Worm (Caenorhabditis elegans) whole organism, L1 larva: Measurements from ENCODE around the gene F41G3.19.

Experiments
- C04F5.9 ChIP-seq: sonication (generic microtip); optimal IDR thresholded peaks from 2 replicates; lab custom pipeline; 2016; ENCODE audit warnings: missing genetic modification characterization, missing compliant biosample characterization
- C16A3.4 ChIP-seq: fragments of 150-350 bp; optimal IDR thresholded peaks from 2 replicates; lab custom pipeline; 2014; ENCODE audit warnings: missing biosample characterization, missing genetic modification characterization
- C34B4.2 ChIP-seq: sonication (generic microtip); optimal IDR thresholded peaks from 2 replicates; lab custom pipeline; 2017; ENCODE audit warnings: mild to moderate bottlenecking, missing genetic modification characterization, missing compliant biosample characterization
- F16B12.6 ChIP-seq: fragments of 150-350 bp; optimal IDR thresholded peaks from 2 replicates; lab custom pipeline; 2014; ENCODE audit warnings: missing biosample characterization, missing genetic modification characterization
- Y116A8C.19 ChIP-seq: sonication (generic microtip); optimal IDR thresholded peaks from 2 replicates; lab custom pipeline; 2016; ENCODE audit warnings: missing compliant biosample characterization, missing genetic modification characterization, borderline replicate concordance
- aha-1 ChIP-seq: fragments of 150-350 bp; optimal IDR thresholded peaks from 2 replicates; lab custom pipeline; 2014; ENCODE audit warnings: missing biosample characterization, missing genetic modification characterization
- alr-1 ChIP-seq: fragments of 200-800 bp; sonication (Bioruptor generic); optimal IDR thresholded peaks from 2 replicates; lab custom pipeline; 2018; ENCODE audit warnings: borderline replicate concordance, mild to moderate bottlenecking, missing genetic modification characterization, missing compliant biosample characterization
- aly-2 ChIP-seq: fragments of 150-350 bp; optimal IDR thresholded peaks from 2 replicates; lab custom pipeline; 2014; ENCODE audit warnings: missing biosample characterization, missing genetic modification characterization
- ama-1 ChIP-seq: fragments of 150-350 bp; optimal IDR thresholded peaks from 2 replicates; lab custom pipeline; 2014
- blmp-1 ChIP-seq: fragments of 150-350 bp; optimal IDR thresholded peaks from 2 replicates; lab custom pipeline; 2014; ENCODE audit warnings: missing biosample characterization, missing genetic modification characterization
- ceh-8 ChIP-seq: fragments of 200-800 bp; sonication (Bioruptor generic); optimal IDR thresholded peaks from 2 replicates; lab custom pipeline; 2018; ENCODE audit warnings: mild to moderate bottlenecking, missing genetic modification characterization, moderate library complexity, missing compliant biosample characterization
- ceh-88 ChIP-seq: fragments of 200-800 bp; sonication (Bioruptor generic); IDR thresholded peaks from 2 replicates; pipeline ENCODE4 v1.3.6; 2022; ENCODE audit warnings: missing genetic modification characterization, missing compliant biosample characterization
- ceh-90 ChIP-seq: sonication (generic microtip); optimal IDR thresholded peaks from 2 replicates; lab custom pipeline; 2016; ENCODE audit warnings: missing genetic modification characterization, missing compliant biosample characterization
- ces-1 ChIP-seq: fragments of 150-350 bp; optimal IDR thresholded peaks from 2 replicates; lab custom pipeline; 2014; ENCODE audit warnings: missing biosample characterization, missing genetic modification reagents, missing genetic modification characterization
- dpl-1 ChIP-seq, 3 experiments: fragments of 150-350 bp in 2 of 3; sonication (generic microtip) in 1 of 3; optimal IDR thresholded peaks; 2 replicates each; lab custom pipeline; 2014 to 2017; ENCODE audit warnings: missing biosample characterization in 3 of 3, missing genetic modification characterization in 3 of 3, missing genetic modification reagents in 3 of 3
- dsc-1 ChIP-seq: sonication (generic microtip); optimal IDR thresholded peaks from 2 replicates; lab custom pipeline; 2016; ENCODE audit warnings: mild to moderate bottlenecking, missing genetic modification characterization, missing compliant biosample characterization
- efl-3 ChIP-seq: fragments of 200-800 bp; sonication (Bioruptor generic); optimal IDR thresholded peaks from 2 replicates; lab custom pipeline; 2018; ENCODE audit warnings: mild to moderate bottlenecking, missing genetic modification characterization, missing compliant biosample characterization
- fkh-10 ChIP-seq: sonication (generic microtip); optimal IDR thresholded peaks from 2 replicates; lab custom pipeline; 2017; ENCODE audit warnings: missing biosample characterization, missing genetic modification reagents, missing genetic modification characterization
- fos-1 ChIP-seq: fragments of 150-350 bp; optimal IDR thresholded peaks from 2 replicates; lab custom pipeline; 2014; ENCODE audit warnings: missing biosample characterization, missing genetic modification characterization
- grh-1 ChIP-seq: fragments of 200-800 bp; sonication (Bioruptor generic); IDR thresholded peaks from 2 replicates; pipeline ENCODE4 v1.3.6; 2022; ENCODE audit warnings: missing genetic modification reagents, missing genetic modification characterization, missing compliant biosample characterization
- hlh-17 ChIP-seq: fragments of 200-800 bp; sonication (Bioruptor generic); optimal IDR thresholded peaks from 2 replicates; lab custom pipeline; 2018; ENCODE audit warnings: missing genetic modification characterization, mild to moderate bottlenecking, missing compliant biosample characterization, moderate library complexity, borderline replicate concordance
- hpl-2 ChIP-seq: fragments of 150-350 bp; optimal IDR thresholded peaks from 2 replicates; lab custom pipeline; 2014; ENCODE audit warnings: missing biosample characterization, missing genetic modification reagents, missing genetic modification characterization
- irx-1 ChIP-seq: sonication (generic microtip); optimal IDR thresholded peaks from 2 replicates; lab custom pipeline; 2016; ENCODE audit warnings: missing genetic modification characterization, missing compliant biosample characterization
- isw-1 ChIP-seq: fragments of 200-800 bp; sonication (Bioruptor generic); IDR thresholded peaks from 2 replicates; pipeline ENCODE4 v1.3.6; 2022; ENCODE audit warnings: missing genetic modification characterization, missing compliant biosample characterization
- lin-14 ChIP-seq: fragments of 200-800 bp; sonication (Bioruptor generic); optimal IDR thresholded peaks from 2 replicates; lab custom pipeline; 2018; ENCODE audit warnings: mild to moderate bottlenecking, missing genetic modification characterization, moderate library complexity, missing compliant biosample characterization
- lin-35 ChIP-seq, 2 experiments: fragments of 150-350 bp; optimal IDR thresholded peaks; 2 replicates each; lab custom pipeline; 2014; ENCODE audit warnings: missing biosample characterization in 2 of 2, missing genetic modification characterization in 2 of 2, missing genetic modification reagents in 2 of 2
- mab-9 ChIP-seq: fragments of 200-800 bp; sonication (Bioruptor generic); IDR thresholded peaks from 2 replicates; pipeline ENCODE4 v1.3.6; 2022; ENCODE audit warnings: missing genetic modification reagents, missing genetic modification characterization, missing compliant biosample characterization
- mep-1 ChIP-seq: fragments of 150-350 bp; optimal IDR thresholded peaks from 2 replicates; lab custom pipeline; 2014; ENCODE audit warnings: missing biosample characterization, missing genetic modification characterization
- nhr-12 ChIP-seq: sonication (generic microtip); optimal IDR thresholded peaks from 2 replicates; lab custom pipeline; 2017; ENCODE audit warnings: missing biosample characterization, missing genetic modification characterization
- nhr-19 ChIP-seq: fragments of 200-800 bp; sonication (Bioruptor generic); conservative IDR thresholded peaks from 2 replicates; pipeline ENCODE4 v1.3.6; 2022; ENCODE audit warnings: missing genetic modification characterization, missing compliant biosample characterization
- nhr-20 ChIP-seq: sonication (generic microtip); optimal IDR thresholded peaks from 2 replicates; lab custom pipeline; 2016; ENCODE audit warnings: mild to moderate bottlenecking, missing genetic modification characterization, missing compliant biosample characterization
- nhr-237 ChIP-seq: fragments of 150-350 bp; optimal IDR thresholded peaks from 2 replicates; lab custom pipeline; 2014; ENCODE audit warnings: missing biosample characterization, missing genetic modification characterization
- nhr-47 ChIP-seq: sonication (generic microtip); optimal IDR thresholded peaks from 2 replicates; lab custom pipeline; 2016; ENCODE audit warnings: mild to moderate bottlenecking, missing genetic modification characterization, moderate library complexity, missing compliant biosample characterization
- nhr-71 ChIP-seq: sonication (generic microtip); optimal IDR thresholded peaks from 2 replicates; lab custom pipeline; 2016; ENCODE audit warnings: mild to moderate bottlenecking, missing genetic modification characterization, moderate library complexity, missing compliant biosample characterization
- nhr-76 ChIP-seq: sonication (generic microtip); optimal IDR thresholded peaks from 2 replicates; lab custom pipeline; 2017; ENCODE audit warnings: missing biosample characterization, missing genetic modification characterization
- nhr-84 ChIP-seq: sonication (generic microtip); optimal IDR thresholded peaks from 2 replicates; lab custom pipeline; 2017; ENCODE audit warnings: missing biosample characterization, missing genetic modification characterization
- nhr-85 ChIP-seq: sonication (generic microtip); peaks from one replicate; lab custom pipeline; 2016; ENCODE audit warnings: missing genetic modification characterization, inconsistent platforms, missing compliant biosample characterization
- nhr-90 ChIP-seq: sonication (generic microtip); optimal IDR thresholded peaks from 2 replicates; lab custom pipeline; 2016; ENCODE audit warnings: mild to moderate bottlenecking, missing genetic modification characterization, missing compliant biosample characterization; ENCODE audit not compliant: poor library complexity
- pag-3 ChIP-seq: sonication (generic microtip); optimal IDR thresholded peaks from 2 replicates; lab custom pipeline; 2017; ENCODE audit warnings: missing genetic modification characterization, mild to moderate bottlenecking, missing compliant biosample characterization, antibody characterized with exemption, borderline replicate concordance; ENCODE audit not compliant: insufficient read depth
- pax-3 ChIP-seq: fragments of 200-800 bp; sonication (Bioruptor generic); optimal IDR thresholded peaks from 2 replicates; lab custom pipeline; 2018; ENCODE audit warnings: mild to moderate bottlenecking, missing genetic modification characterization, moderate library complexity, missing compliant biosample characterization
- pqm-1 ChIP-seq: sonication (generic microtip); optimal IDR thresholded peaks from 3 replicates; lab custom pipeline; 2017; ENCODE audit warnings: missing biosample characterization, missing genetic modification characterization
- snpc-4 ChIP-seq: fragments of 150-350 bp; optimal IDR thresholded peaks from 2 replicates; lab custom pipeline; 2014; ENCODE audit warnings: missing biosample characterization, missing genetic modification characterization
- sptf-1 ChIP-seq: fragments of 150-350 bp; optimal IDR thresholded peaks from 2 replicates; lab custom pipeline; 2014; ENCODE audit warnings: missing biosample characterization, missing genetic modification characterization
- sup-37 ChIP-seq: fragments of 200-800 bp; sonication (Bioruptor generic); optimal IDR thresholded peaks from 2 replicates; lab custom pipeline; 2018; ENCODE audit warnings: mild to moderate bottlenecking, missing genetic modification characterization, missing compliant biosample characterization
- unc-130 ChIP-seq: fragments of 150-350 bp; optimal IDR thresholded peaks from 2 replicates; lab custom pipeline; 2017; ENCODE audit warnings: missing biosample characterization, missing genetic modification characterization, inconsistent platforms
- unc-30 ChIP-seq: sonication (generic microtip); optimal IDR thresholded peaks from 2 replicates; lab custom pipeline; 2017; ENCODE audit warnings: missing biosample characterization, missing genetic modification characterization
- unc-62 ChIP-seq: fragments of 150-350 bp; optimal IDR thresholded peaks from 2 replicates; lab custom pipeline; 2014; ENCODE audit warnings: missing biosample characterization, missing genetic modification reagents, missing genetic modification characterization
- unc-86 ChIP-seq: sonication (generic microtip); optimal IDR thresholded peaks from 2 replicates; lab custom pipeline; 2016; ENCODE audit warnings: missing genetic modification characterization, missing compliant biosample characterization
- unc-98 ChIP-seq: fragments of 200-800 bp; sonication (Bioruptor generic); IDR thresholded peaks from 2 replicates; pipeline ENCODE4 v1.3.6; 2022; ENCODE audit warnings: missing genetic modification characterization, missing compliant biosample characterization
- vab-15 ChIP-seq: sonication (generic microtip); optimal IDR thresholded peaks from 2 replicates; lab custom pipeline; 2017; ENCODE audit warnings: missing genotype, mild to moderate bottlenecking, missing genetic modification characterization, missing compliant biosample characterization
- xbp-1 ChIP-seq: sonication (generic microtip); optimal IDR thresholded peaks from 2 replicates; lab custom pipeline; 2016; ENCODE audit warnings: missing genetic modification characterization, missing compliant biosample characterization
- zag-1 ChIP-seq: fragments of 150-350 bp; optimal IDR thresholded peaks from 2 replicates; lab custom pipeline; 2014; ENCODE audit warnings: missing biosample characterization, missing genetic modification characterization
- ztf-11 ChIP-seq, 2 experiments: sonication (generic microtip); optimal IDR thresholded peaks; 2 replicates each; lab custom pipeline; 2016 to 2017; ENCODE audit warnings: missing genetic modification characterization in 2 of 2, missing biosample characterization in 1 of 2, missing compliant biosample characterization in 1 of 2
- ztf-4 ChIP-seq: fragments of 150-350 bp; optimal IDR thresholded peaks from 2 replicates; lab custom pipeline; 2014; ENCODE audit warnings: missing biosample characterization, missing genetic modification characterization

Gene F41G3.19

DNA sequence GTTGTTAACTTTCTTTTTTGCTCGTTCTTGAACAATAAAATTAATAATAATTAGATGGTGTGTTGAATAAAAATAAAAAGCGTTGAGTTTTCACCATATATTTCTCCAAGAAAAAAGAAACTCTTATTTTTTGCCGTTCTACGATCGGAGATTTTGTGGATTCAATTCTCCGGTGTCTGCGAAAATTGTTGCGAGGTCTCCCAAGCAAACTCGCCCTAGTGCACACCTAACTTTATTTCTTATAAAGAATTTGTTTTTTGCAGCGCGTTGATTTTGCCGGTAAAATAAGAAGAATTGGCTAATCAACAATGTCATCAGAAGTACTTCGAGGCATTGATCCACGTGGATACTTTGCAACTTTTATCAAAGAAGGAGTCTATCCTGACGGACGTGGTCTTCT is 10.5 kb downstream of the F41G3.19 start, which contains the start of gene exos-8:
exos-8 (plus strand) TSS at position 264 of the 400 bp plus-strand sequence.
- peak; percentile 34 to 82 for TF ChIP-seq lin-35 (GFP tag; optimal IDR thresholded peaks at IDR 0.05; lab: Kevin White, UChicago)
- peak; percentile 35 for TF ChIP-seq pax-3 (tag; lab: Kevin White, UChicago)
- peak; percentile 65 for TF ChIP-seq C16A3.4 (tag; lab: Kevin White, UChicago)
- no peak for TF ChIP-seq nhr-237
- TF ChIP-seq ceh-88, result no peak
- peak; percentile 53 for TF ChIP-seq xbp-1
- no peak for TF ChIP-seq pag-3 (tag; lab: Kevin White, UChicago)
- TF ChIP-seq grh-1 (GFP tag; lab: Robert Waterston, UW), result no peak
- no peak for TF ChIP-seq ces-1 (GFP tag; lab: Kevin White, UChicago)
- peak; percentile 9 for TF ChIP-seq hpl-2
- no peak for TF ChIP-seq ztf-4 (tag; lab: Kevin White, UChicago)
- peak in 1 of 2 experiments; percentile 17 for TF ChIP-seq ztf-11 (tag; optimal IDR thresholded peaks at IDR 0.05; lab: Kevin White, UChicago)
- TF ChIP-seq mep-1, result no peak
- TF ChIP-seq C34B4.2 (tag; lab: Kevin White, UChicago), result no peak
- no peak for TF ChIP-seq unc-62 (GFP tag; lab: Kevin White, UChicago)
- TF ChIP-seq nhr-19 (GFP tag; lab: Robert Waterston, UW), result peak; percentile 45
- TF ChIP-seq nhr-90, result peak; percentile 13
- TF ChIP-seq unc-98 (GFP tag; lab: Robert Waterston, UW), result no peak
- TF ChIP-seq fkh-10 (GFP tag; lab: Kevin White, UChicago), result no peak
- TF ChIP-seq zag-1 (tag; lab: Kevin White, UChicago), result no peak
- peak; percentile 46 to 71 (median 56) for TF ChIP-seq dpl-1 (GFP tag; optimal IDR thresholded peaks at IDR 0.05; lab: Kevin White, UChicago)
- peak; percentile 24 for TF ChIP-seq F16B12.6 (tag; lab: Kevin White, UChicago)
- peak; percentile 16 for TF ChIP-seq vab-15 (tag; lab: Kevin White, UChicago)
- TF ChIP-seq aha-1 (tag; lab: Kevin White, UChicago), result no peak
- TF ChIP-seq efl-3 (GFP tag; lab: Kevin White, UChicago), result no peak
- no peak for TF ChIP-seq mab-9 (GFP tag; lab: Robert Waterston, UW)
- TF ChIP-seq ceh-90 (tag; lab: Kevin White, UChicago), result no peak
- TF ChIP-seq blmp-1 (tag; lab: Kevin White, UChicago), result peak; percentile 55
- TF ChIP-seq C04F5.9, result no peak
- TF ChIP-seq fos-1 (tag; lab: Kevin White, UChicago), result peak; percentile 22
- TF ChIP-seq nhr-12 (tag; lab: Kevin White, UChicago), result no peak
- TF ChIP-seq lin-14 (GFP tag; lab: Kevin White, UChicago), result peak; percentile 55
- peak; percentile 59 for TF ChIP-seq nhr-85
- TF ChIP-seq sup-37 (GFP tag; lab: Kevin White, UChicago), result no peak
- no peak for TF ChIP-seq ama-1 (lab: Kevin White, UChicago)
- no peak for TF ChIP-seq sptf-1 (tag; lab: Kevin White, UChicago)
- no peak for TF ChIP-seq ceh-8 (GFP tag; lab: Kevin White, UChicago)
- no peak for TF ChIP-seq pqm-1
- peak; percentile 11 for TF ChIP-seq unc-130
- TF ChIP-seq nhr-20 (tag; lab: Kevin White, UChicago), result peak; percentile 65
- TF ChIP-seq nhr-47 (tag; lab: Kevin White, UChicago), result peak; percentile 60
- TF ChIP-seq nhr-84 (tag; lab: Kevin White, UChicago), result no peak
- TF ChIP-seq snpc-4 (tag; lab: Kevin White, UChicago), result peak; percentile 15
- no peak for TF ChIP-seq hlh-17 (GFP tag; lab: Kevin White, UChicago)
- no peak for TF ChIP-seq aly-2 (tag; lab: Kevin White, UChicago)
- no peak for TF ChIP-seq Y116A8C.19
- TF ChIP-seq unc-86, result no peak
- peak; percentile 69 for TF ChIP-seq nhr-71
- TF ChIP-seq irx-1 (tag; lab: Kevin White, UChicago), result no peak
- TF ChIP-seq alr-1 (tag; lab: Kevin White, UChicago), result no peak
- peak; percentile 9 for TF ChIP-seq dsc-1 (tag; lab: Kevin White, UChicago)
- no peak; the same call in 1 of the 2 replicates for TF ChIP-seq isw-1
- no peak for TF ChIP-seq unc-30 (tag; lab: Kevin White, UChicago)
- no peak for TF ChIP-seq nhr-76
